Worm (Caenorhabditis elegans) whole organism, L2 larva: Measurements from ENCODE around the gene H39E23.3.
"Not testable (repeated sequence)": the region's sequence is repeated elsewhere in the genome, so short reads cannot be mapped to it uniquely, and the experiment has no call there.

Experiments used
- C34F6.9 ChIP-seq: fragments of 150-350 bp; optimal IDR thresholded peaks from 2 replicates; lab custom pipeline; 2014; ENCODE audit warnings: missing biosample characterization, missing genetic modification characterization
- R02D3.7 ChIP-seq: fragments of 150-350 bp; optimal IDR thresholded peaks from 2 replicates; lab custom pipeline; 2014; ENCODE audit warnings: missing biosample characterization, missing genetic modification characterization
- Y55F3AM.14 ChIP-seq: fragments of 200-800 bp; sonication (Bioruptor generic); optimal IDR thresholded peaks from 2 replicates; lab custom pipeline; 2018; ENCODE audit warnings: mild to moderate bottlenecking, missing genetic modification characterization, missing compliant biosample characterization
- ZK546.5 ChIP-seq: sonication (generic microtip); optimal IDR thresholded peaks from 2 replicates; lab custom pipeline; 2017; ENCODE audit warnings: missing biosample characterization, missing genetic modification characterization
- alr-1 ChIP-seq: fragments of 150-350 bp; optimal IDR thresholded peaks from 2 replicates; lab custom pipeline; 2014; ENCODE audit warnings: missing biosample characterization, missing genetic modification characterization
- aly-2 ChIP-seq: fragments of 150-350 bp; optimal IDR thresholded peaks from 2 replicates; lab custom pipeline; 2014; ENCODE audit warnings: missing biosample characterization, missing genetic modification characterization
- ama-1 ChIP-seq: fragments of 150-350 bp; optimal IDR thresholded peaks from 2 replicates; lab custom pipeline; 2018; ENCODE audit warnings: inconsistent platforms
- blmp-1 ChIP-seq: sonication (generic microtip); optimal IDR thresholded peaks from 2 replicates; lab custom pipeline; 2017; ENCODE audit warnings: missing genetic modification characterization, mild to moderate bottlenecking, missing compliant biosample characterization, antibody characterized with exemption, moderate library complexity; ENCODE audit not compliant: insufficient read depth
- ceh-16 ChIP-seq: fragments of 150-350 bp; optimal IDR thresholded peaks from 2 replicates; lab custom pipeline; 2014; ENCODE audit warnings: missing biosample characterization, missing genetic modification characterization
- ceh-82 ChIP-seq: fragments of 150-350 bp; optimal IDR thresholded peaks from 2 replicates; lab custom pipeline; 2014; ENCODE audit warnings: missing biosample characterization, missing genetic modification characterization
- dmd-4 ChIP-seq: sonication (generic microtip); optimal IDR thresholded peaks from 2 replicates; lab custom pipeline; 2017; ENCODE audit warnings: missing biosample characterization, missing genetic modification characterization
- egl-27 ChIP-seq: sonication (generic microtip); optimal IDR thresholded peaks from 3 replicates; lab custom pipeline; 2017; ENCODE audit warnings: missing biosample characterization, missing genetic modification reagents, missing genetic modification characterization
- elt-3 ChIP-seq: sonication (generic microtip); optimal IDR thresholded peaks from 2 replicates; lab custom pipeline; 2017; ENCODE audit warnings: missing biosample characterization, missing genetic modification characterization
- fos-1 ChIP-seq: fragments of 150-350 bp; optimal IDR thresholded peaks from 2 replicates; lab custom pipeline; 2014; ENCODE audit warnings: missing biosample characterization, missing genetic modification characterization
- lin-13 ChIP-seq: fragments of 150-350 bp; optimal IDR thresholded peaks from 2 replicates; lab custom pipeline; 2014; ENCODE audit warnings: missing biosample characterization, missing genetic modification reagents, missing genetic modification characterization
- lin-39 ChIP-seq: fragments of 150-350 bp; optimal IDR thresholded peaks from 2 replicates; lab custom pipeline; 2014; ENCODE audit warnings: missing biosample characterization, missing genetic modification reagents, missing genetic modification characterization
- lsy-2 ChIP-seq, 2 experiments: fragments of 150-350 bp in 1 of 2; sonication (generic microtip) in 1 of 2; optimal IDR thresholded peaks; 2 replicates each; lab custom pipeline; 2014 to 2017; ENCODE audit warnings: missing biosample characterization in 2 of 2, missing genetic modification characterization in 2 of 2
- mab-5 ChIP-seq: fragments of 150-350 bp; optimal IDR thresholded peaks from 2 replicates; lab custom pipeline; 2014; ENCODE audit warnings: missing biosample characterization, missing genetic modification characterization
- mbf-1 ChIP-seq: sonication (generic microtip); optimal IDR thresholded peaks from 2 replicates; lab custom pipeline; 2017; ENCODE audit warnings: missing biosample characterization, missing genetic modification characterization
- mdl-1 ChIP-seq, 2 experiments: fragments of 150-350 bp in 1 of 2; sonication (generic microtip) in 1 of 2; optimal IDR thresholded peaks; 2 replicates each; lab custom pipeline; 2017; ENCODE audit warnings: missing biosample characterization in 2 of 2, missing genetic modification characterization in 2 of 2
- nhr-10 ChIP-seq: sonication (generic microtip); optimal IDR thresholded peaks from 2 replicates; lab custom pipeline; 2017; ENCODE audit warnings: missing biosample characterization, missing genetic modification characterization
- nhr-11 ChIP-seq: fragments of 150-350 bp; optimal IDR thresholded peaks from 2 replicates; lab custom pipeline; 2014; ENCODE audit warnings: missing biosample characterization, missing genetic modification characterization
- nhr-12 ChIP-seq: fragments of 150-350 bp; optimal IDR thresholded peaks from 2 replicates; lab custom pipeline; 2014; ENCODE audit warnings: missing biosample characterization, missing genetic modification characterization
- nhr-129 ChIP-seq: fragments of 150-350 bp; optimal IDR thresholded peaks from 2 replicates; lab custom pipeline; 2014; ENCODE audit warnings: missing biosample characterization, missing genetic modification characterization
- nhr-23 ChIP-seq: fragments of 150-350 bp; optimal IDR thresholded peaks from 2 replicates; lab custom pipeline; 2014; ENCODE audit warnings: missing biosample characterization, missing genetic modification reagents, missing genetic modification characterization
- nhr-237 ChIP-seq: fragments of 150-350 bp; optimal IDR thresholded peaks from 2 replicates; lab custom pipeline; 2014; ENCODE audit warnings: missing biosample characterization, missing genetic modification characterization
- nhr-25 ChIP-seq: fragments of 150-350 bp; sonication (generic microtip); optimal IDR thresholded peaks from 3 replicates; lab custom pipeline; 2014; ENCODE audit warnings: missing biosample characterization, missing genetic modification characterization
- nhr-6 ChIP-seq: fragments of 150-350 bp; optimal IDR thresholded peaks from 2 replicates; lab custom pipeline; 2014; ENCODE audit warnings: missing biosample characterization, missing genetic modification characterization
- peb-1 ChIP-seq: fragments of 150-350 bp; optimal IDR thresholded peaks from 2 replicates; lab custom pipeline; 2014; ENCODE audit warnings: missing biosample characterization, missing genetic modification characterization
- sem-4 ChIP-seq: fragments of 150-350 bp; optimal IDR thresholded peaks from 2 replicates; lab custom pipeline; 2014; ENCODE audit warnings: missing biosample characterization, missing genetic modification reagents, missing genetic modification characterization
- sma-3 ChIP-seq: sonication (generic microtip); optimal IDR thresholded peaks from 2 replicates; lab custom pipeline; 2016; ENCODE audit warnings: missing genetic modification reagents, missing genetic modification characterization, missing compliant biosample characterization
- sma-9 ChIP-seq, 2 experiments: fragments of 150-350 bp in 1 of 2; sonication (generic microtip) in 1 of 2; optimal IDR thresholded peaks; 2 replicates each; lab custom pipeline; 2014 to 2016; ENCODE audit warnings: missing genetic modification characterization in 2 of 2, mild to moderate bottlenecking in 1 of 2, missing biosample characterization in 1 of 2, missing compliant biosample characterization in 1 of 2, missing genetic modification reagents in 1 of 2, moderate library complexity in 1 of 2
- unc-39 ChIP-seq: fragments of 150-350 bp; optimal IDR thresholded peaks from 2 replicates; lab custom pipeline; 2014; ENCODE audit warnings: missing biosample characterization, missing genetic modification characterization
- unc-55 ChIP-seq: fragments of 150-350 bp; sonication (generic microtip); optimal IDR thresholded peaks from 3 replicates; lab custom pipeline; 2014; ENCODE audit warnings: missing biosample characterization, missing genetic modification reagents, missing genetic modification characterization
- unc-62 ChIP-seq: fragments of 150-350 bp; optimal IDR thresholded peaks from 2 replicates; lab custom pipeline; 2014; ENCODE audit warnings: missing biosample characterization, missing genetic modification reagents, missing genetic modification characterization
- zag-1 ChIP-seq: fragments of 150-350 bp; optimal IDR thresholded peaks from 2 replicates; lab custom pipeline; 2014; ENCODE audit warnings: missing biosample characterization, missing genetic modification characterization
- ztf-1 ChIP-seq: fragments of 200-800 bp; sonication (Bioruptor generic); conservative IDR thresholded peaks from 2 replicates; pipeline ENCODE4 v1.3.6; 2022; ENCODE audit warnings: missing genetic modification characterization, missing compliant biosample characterization
- ztf-11 ChIP-seq: sonication (generic microtip); optimal IDR thresholded peaks from 2 replicates; lab custom pipeline; 2017; ENCODE audit warnings: missing biosample characterization, missing genetic modification characterization
- ztf-4 ChIP-seq: fragments of 150-350 bp; optimal IDR thresholded peaks from 2 replicates; lab custom pipeline; 2014; ENCODE audit warnings: missing biosample characterization, missing genetic modification characterization

Gene H39E23.3

ce11 chrV:14137766-14138165, 30.2 kb downstream of the H39E23.3 start, which contains the start of gene AH10.4:
Gene AH10.4, minus strand, starts transcription at chrV:14137866.
- TF ChIP-seq egl-27 (tag; lab: Kevin White, UChicago); lin-13 (GFP tag; lab: Kevin White, UChicago); ztf-4 (tag; lab: Kevin White, UChicago): not testable (repeated sequence)

- no peak for TF ChIP-seq ama-1 (lab: Kevin White, UChicago)
- TF ChIP-seq nhr-12 (tag; lab: Kevin White, UChicago) = no peak
- no peak for TF ChIP-seq ZK546.5 (tag; lab: Kevin White, UChicago)
- no peak for TF ChIP-seq dmd-4 (tag; lab: Kevin White, UChicago)
- peak in 1 of 2 experiments; percentile 16 for TF ChIP-seq lsy-2 (tag; optimal IDR thresholded peaks at IDR 0.05; lab: Kevin White, UChicago)
- peak; percentile 11 for TF ChIP-seq sma-9 (GFP tag; optimal IDR thresholded peaks at IDR 0.05; lab: Kevin White, UChicago)
- TF ChIP-seq sma-9 (tag; optimal IDR thresholded peaks at IDR 0.05; lab: Kevin White, UChicago) = no peak
- TF ChIP-seq sma-3 (GFP tag; lab: Kevin White, UChicago) = peak; percentile 34
- no peak for TF ChIP-seq ztf-1 (GFP tag; lab: Robert Waterston, UW)
- no peak for TF ChIP-seq egl-27 (tag; lab: Kevin White, UChicago)
- no peak for TF ChIP-seq zag-1 (tag; lab: Kevin White, UChicago)
- TF ChIP-seq fos-1 = peak; percentile 36
- TF ChIP-seq blmp-1 (tag; lab: Kevin White, UChicago) = peak; percentile 19
- no peak for TF ChIP-seq ceh-82 (tag; lab: Kevin White, UChicago)
- peak; percentile 10 for TF ChIP-seq nhr-25 (tag; lab: Kevin White, UChicago)
- peak; percentile 46 for TF ChIP-seq C34F6.9 (tag; lab: Kevin White, UChicago)
- TF ChIP-seq nhr-23 (tag; lab: Kevin White, UChicago) = no peak
- peak; percentile 53 for TF ChIP-seq nhr-129 (tag; lab: Kevin White, UChicago)
These were observed 31.9 kb downstream of the H39E23.3 start for ce11 chrV:14139252-14140100.

DNA sequence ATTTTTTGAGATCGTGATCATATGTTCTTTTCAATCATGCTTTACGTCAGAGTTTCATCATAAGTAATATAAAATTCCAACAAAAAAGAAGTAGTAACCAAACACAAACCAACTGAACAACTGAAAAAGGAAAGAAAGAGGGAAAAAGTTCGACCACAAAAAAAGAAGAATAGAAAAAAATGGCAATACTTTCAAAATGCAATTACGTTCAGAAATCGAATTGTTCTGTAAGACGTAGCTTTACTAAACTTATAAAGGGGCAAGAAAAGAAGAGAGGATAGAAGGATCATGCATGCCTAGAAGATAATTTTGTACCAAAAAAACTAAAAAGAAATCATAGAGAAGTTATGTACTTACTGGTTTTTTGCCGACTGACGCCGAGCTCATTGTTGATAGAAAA, 33.1 kb downstream of the H39E23.3 start:
- TF ChIP-seq zag-1 (tag; lab: Kevin White, UChicago) (no peak), sma-9 (GFP tag; optimal IDR thresholded peaks at IDR 0.05; lab: Kevin White, UChicago) (peak; percentile 47), sma-9 (tag; optimal IDR thresholded peaks at IDR 0.05; lab: Kevin White, UChicago) (no peak), lsy-2 (tag; optimal IDR thresholded peaks at IDR 0.05; lab: Kevin White, UChicago) (peak in 1 of 2 experiments; percentile 21), sem-4 (tag; lab: Kevin White, UChicago) (peak; percentile 58)

DNA sequence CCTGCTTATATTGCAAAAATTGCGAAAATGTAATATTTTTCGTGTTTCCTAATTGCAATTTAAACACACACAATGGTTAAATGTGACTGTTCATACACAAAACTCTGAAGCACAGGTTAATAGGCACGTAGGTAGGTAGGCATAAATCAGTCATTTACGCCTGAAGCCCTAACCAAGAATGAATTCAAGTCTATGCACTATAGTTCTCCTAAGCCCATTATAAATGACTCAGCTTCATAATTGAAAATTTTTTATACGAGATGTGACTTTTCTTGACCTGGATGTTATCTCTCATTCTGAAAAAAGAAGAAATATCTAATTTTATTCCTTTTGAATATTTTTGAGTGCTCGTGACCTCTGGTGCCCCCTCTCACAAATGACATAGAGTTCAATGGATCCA, 34.2 kb downstream of the H39E23.3 start:
- no peak for TF ChIP-seq ZK546.5 (tag; lab: Kevin White, UChicago)

ce11 chrV:14143634-14144033, 36.0 kb downstream of the H39E23.3 start:
- TF ChIP-seq mab-5 (tag; lab: Kevin White, UChicago) (peak; percentile 66), nhr-11 (tag; lab: Kevin White, UChicago) (no peak), ztf-4 (tag; lab: Kevin White, UChicago) (no peak), nhr-237 (tag; lab: Kevin White, UChicago) (peak; percentile 20), nhr-10 (tag; lab: Kevin White, UChicago) (no peak), blmp-1 (tag; lab: Kevin White, UChicago) (no peak), nhr-23 (tag; lab: Kevin White, UChicago) (no peak), ZK546.5 (tag; lab: Kevin White, UChicago) (no peak), mdl-1 (tag; optimal IDR thresholded peaks at IDR 0.05; lab: Kevin White, UChicago) (peak in 1 of 2 experiments; percentile 9), aly-2 (no peak), peb-1 (tag; lab: Kevin White, UChicago) (no peak), Y55F3AM.14 (peak; percentile 30), dmd-4 (tag; lab: Kevin White, UChicago) (no peak), nhr-12 (tag; lab: Kevin White, UChicago) (no peak), nhr-6 (tag; lab: Kevin White, UChicago) (no peak), unc-39 (tag; lab: Kevin White, UChicago) (no peak), lin-39 (tag; lab: Kevin White, UChicago) (no peak), ceh-16 (tag; lab: Kevin White, UChicago) (no peak), sem-4 (tag; lab: Kevin White, UChicago) (no peak), ztf-11 (tag; lab: Kevin White, UChicago) (no peak), R02D3.7 (tag; lab: Kevin White, UChicago) (no peak), mbf-1 (no peak), nhr-25 (tag; lab: Kevin White, UChicago) (no peak), ceh-82 (tag; lab: Kevin White, UChicago) (no peak), fos-1 (no peak), ama-1 (lab: Kevin White, UChicago) (no peak), elt-3 (tag; lab: Kevin White, UChicago) (no peak), sma-9 (GFP tag; optimal IDR thresholded peaks at IDR 0.05; lab: Kevin White, UChicago) (peak; percentile 72), sma-9 (tag; optimal IDR thresholded peaks at IDR 0.05; lab: Kevin White, UChicago) (no peak), unc-62 (GFP tag; lab: Kevin White, UChicago) (no peak), unc-55 (GFP tag; lab: Kevin White, UChicago) (peak; percentile 81), alr-1 (tag; lab: Kevin White, UChicago) (no peak), egl-27 (tag; lab: Kevin White, UChicago) (no peak), ztf-1 (GFP tag; lab: Robert Waterston, UW) (no peak)
